Fruit fly (Drosophila melanogaster) Kc167 (cell line): ENCODE data around the gene Hel89B.

Experiments used
- Myc ChIP-seq: fragments of >200 bp; optimal IDR thresholded peaks from 2 replicates; lab custom pipeline; 2017; ENCODE audit warnings: missing external identifiers
- Sin3A ChIP-seq: fragments of >200 bp; optimal IDR thresholded peaks from 2 replicates; lab custom pipeline; 2018; ENCODE audit warnings: missing external identifiers
- h ChIP-seq: fragments of >200 bp; optimal IDR thresholded peaks from 3 replicates; lab custom pipeline; 2018; ENCODE audit warnings: missing external identifiers
- psq ChIP-seq: fragments of >200 bp; optimal IDR thresholded peaks from 2 replicates; lab custom pipeline; 2017; ENCODE audit warnings: missing external identifiers
- ttk ChIP-seq: sonication (Bioruptor generic); optimal IDR thresholded peaks from 2 replicates; lab custom pipeline; 2017; ENCODE audit warnings: missing external identifiers

- no peak for TF ChIP-seq Sin3A (lab: Kevin White, UChicago)
- no peak for TF ChIP-seq psq (lab: Kevin White, UChicago)
- TF ChIP-seq ttk = no peak
- TF ChIP-seq h (lab: Kevin White, UChicago) = no peak
- no peak for TF ChIP-seq Myc
Measured at dm6 chr3R:15993139-15993804, 20.2 kb downstream of the Hel89B start.
